Worm (Caenorhabditis elegans): Measurements from ENCODE around the gene rbm-25.

Gene rbm-25

DNA sequence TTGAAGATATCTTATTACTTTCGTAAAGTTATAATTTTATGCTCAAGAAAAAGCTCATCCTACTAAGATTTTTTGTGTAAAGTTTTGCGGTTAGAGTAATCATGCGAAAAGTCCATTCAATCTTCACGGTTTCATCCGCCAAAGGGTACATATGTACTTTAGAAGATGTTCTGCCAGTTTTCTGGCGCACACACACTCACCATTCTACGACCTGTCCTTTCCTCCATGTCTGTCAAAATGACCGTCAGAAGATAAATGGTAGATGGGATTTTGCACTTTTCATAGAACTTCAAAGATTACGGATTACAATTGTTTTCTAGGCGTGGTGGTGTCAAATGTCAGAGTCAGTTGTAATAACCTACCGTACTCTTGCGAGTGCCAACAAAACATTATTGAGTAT, 39.5 kb downstream of the rbm-25 start:
- TF ChIP-seq fos-1 (tag; optimal IDR thresholded peaks at IDR 0.05) (peak; percentile 32), lin-39 (tag; optimal IDR thresholded peaks at IDR 0.05) (no peak), lsy-2 (tag; optimal IDR thresholded peaks at IDR 0.05) (peak in 1 of 2 experiments; percentile 4), sma-9 (GFP tag; optimal IDR thresholded peaks at IDR 0.05) (peak; percentile 63), sma-9 (tag; optimal IDR thresholded peaks at IDR 0.05) (no peak), unc-62 (GFP tag; optimal IDR thresholded peaks at IDR 0.05) (no peak), nhr-21 (tag; optimal IDR thresholded peaks at IDR 0.05) (peak; percentile 62), sem-4 (tag; optimal IDR thresholded peaks at IDR 0.05) (peak; percentile 38), blmp-1 (tag; optimal IDR thresholded peaks at IDR 0.05; ENCODE audit: insufficient read depth) (peak; percentile 59), egl-27 (tag; optimal IDR thresholded peaks at IDR 0.05) (peak; percentile 70)

DNA sequence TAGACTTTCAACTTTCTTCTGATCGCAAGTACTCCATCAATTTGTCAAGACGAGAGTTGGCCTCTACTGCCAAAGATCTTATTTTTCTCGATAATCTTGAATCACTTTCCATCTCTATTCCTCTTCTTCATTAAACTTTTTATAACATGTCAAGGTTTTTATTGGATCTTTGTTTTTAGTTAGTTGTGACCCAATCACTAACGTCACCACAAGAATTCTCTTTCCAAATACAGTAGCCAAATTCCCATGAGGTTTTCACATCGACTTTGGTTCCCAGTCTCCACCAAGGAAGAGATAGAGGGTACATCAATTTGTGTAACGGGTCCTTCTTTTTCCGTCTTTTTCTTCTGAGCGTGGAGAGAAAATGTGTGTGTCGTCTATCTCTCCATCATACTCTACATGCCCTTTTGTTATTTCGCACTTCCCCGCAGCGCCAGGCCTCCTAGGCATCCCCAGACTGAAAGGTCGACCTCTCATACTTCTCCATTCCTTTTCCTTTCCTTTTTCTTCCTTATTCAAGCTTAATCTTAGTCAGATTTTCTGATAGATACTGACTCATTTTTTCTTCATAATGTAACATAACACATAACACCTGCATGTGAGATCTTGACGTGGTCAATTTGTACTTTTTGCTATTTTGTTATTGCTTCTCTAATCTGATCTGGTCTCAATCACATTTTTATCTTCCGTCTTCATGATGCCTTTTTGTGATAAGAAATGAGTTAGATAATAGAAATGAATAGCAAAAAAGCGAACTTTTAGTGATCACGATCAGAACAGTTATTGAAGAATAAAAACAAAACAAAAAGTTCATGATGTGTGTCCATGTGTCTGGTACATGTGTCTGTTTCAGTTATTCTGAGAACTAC, 41.2 kb downstream of the rbm-25 start:
- TF ChIP-seq elt-1 (tag; optimal IDR thresholded peaks at IDR 0.05) (peak; percentile 56), fos-1 (tag; optimal IDR thresholded peaks at IDR 0.05) (peak; percentile 23), lsy-2 (tag; optimal IDR thresholded peaks at IDR 0.05) (peak in 1 of 2 experiments; percentile 44), sma-9 (GFP tag; optimal IDR thresholded peaks at IDR 0.05) (peak; percentile 49), sma-9 (tag; optimal IDR thresholded peaks at IDR 0.05) (no peak), nhr-77 (tag; optimal IDR thresholded peaks at IDR 0.05) (no peak), Y55F3AM.14 (GFP tag; optimal IDR thresholded peaks at IDR 0.05) (peak; percentile 20), nhr-21 (tag; optimal IDR thresholded peaks at IDR 0.05) (no peak)

DNA sequence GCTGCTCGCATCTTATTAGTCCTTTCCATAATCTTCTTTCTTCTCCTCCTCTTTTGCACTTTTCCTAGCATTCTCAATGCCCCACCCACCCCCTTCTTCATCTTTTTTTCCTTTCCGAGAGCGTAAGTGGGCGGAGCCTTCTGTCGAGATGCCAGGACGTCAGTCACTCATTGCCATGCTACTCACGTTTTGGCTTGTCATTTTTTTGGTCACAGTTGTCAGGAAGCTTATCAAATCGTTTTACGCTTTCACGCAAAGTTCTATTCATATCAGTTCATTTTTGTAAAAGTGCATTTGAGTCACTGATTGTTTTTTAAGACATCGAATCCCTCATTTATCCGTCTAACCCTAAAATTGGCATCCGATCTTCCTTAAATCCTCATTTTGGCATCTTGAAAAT, 42.0 kb downstream of the rbm-25 start:
- TF ChIP-seq fos-1 (tag; optimal IDR thresholded peaks at IDR 0.05) (peak; percentile 92), mab-5 (tag; optimal IDR thresholded peaks at IDR 0.05) (no peak), ama-1 (optimal IDR thresholded peaks at IDR 0.05) (no peak), nhr-21 (tag; optimal IDR thresholded peaks at IDR 0.05) (no peak), blmp-1 (tag; optimal IDR thresholded peaks at IDR 0.05; ENCODE audit: insufficient read depth) (no peak), nhr-10 (tag; optimal IDR thresholded peaks at IDR 0.05) (no peak), gmeb-1 (tag; optimal IDR thresholded peaks at IDR 0.05) (no peak), lsy-2 (tag; optimal IDR thresholded peaks at IDR 0.05) (no peak), ztf-4 (tag; optimal IDR thresholded peaks at IDR 0.05) (no peak), lin-39 (tag; optimal IDR thresholded peaks at IDR 0.05) (no peak), nhr-129 (tag; optimal IDR thresholded peaks at IDR 0.05) (no peak), C34F6.9 (tag; optimal IDR thresholded peaks at IDR 0.05) (no peak), sma-3 (GFP tag; optimal IDR thresholded peaks at IDR 0.05) (no peak), unc-62 (GFP tag; optimal IDR thresholded peaks at IDR 0.05) (peak; percentile 46), nhr-11 (tag; optimal IDR thresholded peaks at IDR 0.05) (no peak), zag-1 (tag; optimal IDR thresholded peaks at IDR 0.05) (peak; percentile 8), mbf-1 (tag; optimal IDR thresholded peaks at IDR 0.05) (no peak), peb-1 (tag; optimal IDR thresholded peaks at IDR 0.05) (no peak), snpc-4 (tag; optimal IDR thresholded peaks at IDR 0.05) (no peak), nhr-25 (tag; optimal IDR thresholded peaks at IDR 0.05) (no peak), crh-2 (tag; optimal IDR thresholded peaks at IDR 0.05) (no peak)

DNA sequence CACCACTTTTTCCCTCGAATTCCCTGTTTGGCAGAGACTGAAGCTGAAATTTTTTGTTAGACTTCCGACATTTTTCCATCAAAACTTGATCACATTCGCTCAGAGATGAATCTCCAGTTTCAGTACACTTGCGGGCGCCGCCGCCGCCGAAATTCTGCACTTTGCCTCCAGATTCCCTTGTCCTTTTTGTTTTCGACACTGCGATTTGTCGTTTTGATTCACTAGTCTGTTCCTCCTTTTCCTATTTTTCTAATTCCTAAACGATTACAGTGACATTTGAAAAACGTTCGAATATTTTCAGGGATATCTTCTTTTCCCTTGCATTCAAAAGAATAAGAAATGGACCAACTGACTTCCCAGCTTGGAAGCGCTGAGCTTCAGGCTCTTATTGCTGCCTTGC, 42.7 kb downstream of the rbm-25 start, which contains the start of gene F45D3.2:
Gene F45D3.2, plus strand, starts transcription at position 301 of the 400 bp plus-strand sequence.
- TF ChIP-seq ama-1 (optimal IDR thresholded peaks at IDR 0.05) (no peak), sem-4 (tag; optimal IDR thresholded peaks at IDR 0.05) (no peak), nhr-25 (tag; optimal IDR thresholded peaks at IDR 0.05) (no peak), nhr-237 (tag; optimal IDR thresholded peaks at IDR 0.05) (no peak), nhr-129 (tag; optimal IDR thresholded peaks at IDR 0.05) (no peak), nhr-6 (tag; optimal IDR thresholded peaks at IDR 0.05) (no peak), fos-1 (tag; optimal IDR thresholded peaks at IDR 0.05) (no peak), alr-1 (tag; optimal IDR thresholded peaks at IDR 0.05) (no peak)

DNA sequence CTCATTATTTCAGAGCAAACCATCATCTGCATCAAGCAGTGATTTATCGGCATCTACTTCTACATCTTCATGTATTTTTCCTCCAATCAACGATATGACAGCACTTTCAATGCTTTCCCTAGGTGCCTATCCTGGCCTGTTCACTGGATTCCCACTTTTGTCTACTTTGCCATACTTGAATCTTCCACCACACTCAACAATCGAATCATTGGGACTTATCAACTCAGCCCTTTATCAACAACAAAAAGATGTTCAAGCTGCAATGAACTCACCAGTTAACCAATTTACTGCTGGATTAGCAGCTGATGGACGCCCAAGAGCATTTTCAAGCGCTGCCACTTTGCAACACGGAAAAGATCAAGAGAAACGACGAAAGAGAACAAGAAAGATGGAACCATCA, 43.2 kb downstream of the rbm-25 start:
- TF ChIP-seq gmeb-1 (tag; optimal IDR thresholded peaks at IDR 0.05) = no peak
- TF ChIP-seq nhr-25 (tag; optimal IDR thresholded peaks at IDR 0.05) = no peak
- TF ChIP-seq unc-62 (GFP tag; optimal IDR thresholded peaks at IDR 0.05) = no peak
- no peak for TF ChIP-seq sma-3 (GFP tag; optimal IDR thresholded peaks at IDR 0.05)
- no peak for TF ChIP-seq nhr-10 (tag; optimal IDR thresholded peaks at IDR 0.05)
- TF ChIP-seq nhr-23 (tag; optimal IDR thresholded peaks at IDR 0.05) = no peak
